Worm (Caenorhabditis elegans) whole organism, L3 larva: ENCODE results near the gene sws-1.

Source experiments
- ZK546.5 ChIP-seq: sonication (generic microtip); optimal IDR thresholded peaks from 2 replicates; lab custom pipeline; 2017; ENCODE audit warnings: missing biosample characterization, missing genetic modification characterization
- elt-1 ChIP-seq: fragments of 150-350 bp; optimal IDR thresholded peaks from 2 replicates; lab custom pipeline; 2014; ENCODE audit warnings: missing biosample characterization, missing genetic modification characterization
- elt-3 ChIP-seq, 3 experiments: fragments of 150-350 bp in 1 of 3; sonication (generic microtip) in 2 of 3; optimal IDR thresholded peaks; 2 replicates in 2 of 3; 4 replicates in 1 of 3; lab custom pipeline; 2014 to 2017; ENCODE audit warnings: missing biosample characterization in 3 of 3, missing genetic modification characterization in 3 of 3
- mdl-1 ChIP-seq: fragments of 150-350 bp; optimal IDR thresholded peaks from 2 replicates; lab custom pipeline; 2014; ENCODE audit warnings: missing biosample characterization, missing genetic modification characterization
- nhr-11 ChIP-seq: fragments of 150-350 bp; optimal IDR thresholded peaks from 2 replicates; lab custom pipeline; 2014; ENCODE audit warnings: missing biosample characterization, missing genetic modification characterization
- nhr-237 ChIP-seq: fragments of 150-350 bp; optimal IDR thresholded peaks from 2 replicates; lab custom pipeline; 2014; ENCODE audit warnings: missing biosample characterization, missing genetic modification characterization
- pha-4 ChIP-seq: fragments of 150-350 bp; optimal IDR thresholded peaks from 2 replicates; lab custom pipeline; 2014; ENCODE audit warnings: missing biosample characterization, missing genetic modification reagents, missing genetic modification characterization
- sea-2 ChIP-seq: fragments of 150-350 bp; sonication (generic microtip); optimal IDR thresholded peaks from 4 replicates; lab custom pipeline; 2014; ENCODE audit warnings: missing biosample characterization, missing genetic modification reagents, missing genetic modification characterization
- skn-1 ChIP-seq: fragments of 150-350 bp; optimal IDR thresholded peaks from 2 replicates; lab custom pipeline; 2014; ENCODE audit warnings: missing biosample characterization, missing genetic modification characterization
- unc-62 ChIP-seq: fragments of 150-350 bp; sonication (generic microtip); optimal IDR thresholded peaks from 4 replicates; lab custom pipeline; 2014; ENCODE audit warnings: missing biosample characterization, missing genetic modification reagents, missing genetic modification characterization

DNA sequence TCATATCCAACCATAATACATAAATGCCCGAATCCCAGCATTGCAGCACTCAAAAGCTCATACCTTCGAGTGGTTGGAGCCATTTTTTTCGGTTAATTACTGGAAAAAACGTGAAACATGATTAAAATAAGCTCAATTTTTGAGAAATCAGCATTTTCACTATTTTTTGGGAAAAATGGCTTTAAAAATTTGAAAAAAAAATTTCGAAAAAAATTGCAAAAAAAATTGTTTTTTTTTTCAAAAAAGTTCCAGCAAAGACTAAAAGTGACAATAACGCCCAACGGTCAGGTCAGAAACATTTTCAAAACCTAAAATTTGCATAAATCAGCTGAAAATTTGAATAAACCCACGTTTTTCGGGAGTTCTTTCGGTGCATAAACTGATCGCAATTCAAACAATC is 43.4 kb upstream of the sws-1 start, which contains the start of gene Y39B6A.29:
- TF ChIP-seq nhr-11 (tag; lab: Kevin White, UChicago) (no peak), elt-1 (tag; lab: Kevin White, UChicago) (no peak), mdl-1 (tag; lab: Kevin White, UChicago) (no peak), elt-3 (tag; optimal IDR thresholded peaks at IDR 0.05; lab: Kevin White, UChicago) (no peak), pha-4 (no peak), skn-1 (no peak), unc-62 (GFP tag; lab: Kevin White, UChicago) (no peak), nhr-237 (tag; lab: Kevin White, UChicago) (no peak), ZK546.5 (tag; lab: Kevin White, UChicago) (no peak), sea-2 (GFP tag; lab: Kevin White, UChicago) (no peak)
